Worm (Caenorhabditis elegans): Measurements from ENCODE around the gene srsx-11.

DNA sequence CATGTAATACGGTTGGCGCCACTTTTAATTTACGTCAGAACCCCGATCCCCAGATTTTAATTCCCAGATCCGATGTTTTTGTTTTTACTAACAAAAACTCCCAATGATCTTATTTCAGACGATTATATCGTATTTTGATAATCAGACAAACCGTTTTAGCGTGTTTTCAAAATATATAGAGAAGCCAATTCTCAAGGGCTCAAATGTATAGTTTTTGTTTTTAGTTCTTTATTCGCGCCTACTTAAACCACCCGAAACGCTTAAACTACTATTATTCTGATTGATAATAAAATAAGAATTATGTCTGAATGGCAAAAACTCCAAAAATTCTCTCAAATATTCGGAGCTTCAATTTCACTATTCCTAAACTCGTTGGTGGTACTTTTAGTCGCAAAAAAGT, 22.4 kb downstream of the srsx-11 start, which contains the start of gene str-208:
- no peak for TF ChIP-seq ztf-29 (GFP tag; IDR thresholded peaks at IDR 0.05)
- no peak for TF ChIP-seq flt-1 (GFP tag; IDR thresholded peaks at IDR 0.05)
- TF ChIP-seq med-1 (GFP tag; optimal IDR thresholded peaks at IDR 0.05; ENCODE audit: insufficient read depth), result no peak
- TF ChIP-seq klf-2 (GFP tag; conservative IDR thresholded peaks at IDR 0.05), result no peak
